Worm (Caenorhabditis elegans) whole organism, mixed stage, embryonic: Measurements from ENCODE around the gene zim-3.

Experiments used
- M03D4.4 ChIP-seq: sonication (generic microtip); optimal IDR thresholded peaks from 2 replicates; lab custom pipeline; 2017; ENCODE audit warnings: mild to moderate bottlenecking, missing genetic modification characterization, missing compliant biosample characterization
- bed-3 ChIP-seq: fragments of 200-800 bp; sonication (Bioruptor generic); optimal IDR thresholded peaks from 3 replicates; lab custom pipeline; 2018; ENCODE audit warnings: mild to moderate bottlenecking, missing genetic modification characterization, moderate library complexity, missing compliant biosample characterization
- blmp-1 ChIP-seq: fragments of 150-350 bp; optimal IDR thresholded peaks from 2 replicates; lab custom pipeline; 2014; ENCODE audit warnings: missing biosample characterization, missing genetic modification characterization
- cnd-1 ChIP-seq: fragments of 200-800 bp; sonication (Bioruptor generic); optimal IDR thresholded peaks from 2 replicates; lab custom pipeline; 2018; ENCODE audit warnings: mild to moderate bottlenecking, missing genetic modification characterization, missing compliant biosample characterization
- elt-1 ChIP-seq: sonication (generic microtip); optimal IDR thresholded peaks from 2 replicates; lab custom pipeline; 2017; ENCODE audit warnings: missing genetic modification characterization, mild to moderate bottlenecking, missing compliant biosample characterization, antibody characterized with exemption, moderate library complexity, borderline replicate concordance; ENCODE audit not compliant: insufficient read depth
- elt-3 ChIP-seq: fragments of 150-350 bp; optimal IDR thresholded peaks from 2 replicates; lab custom pipeline; 2014; ENCODE audit warnings: missing biosample characterization, missing genetic modification characterization
- ham-2 ChIP-seq: fragments of 200-800 bp; sonication (Bioruptor generic); optimal IDR thresholded peaks from 2 replicates; lab custom pipeline; 2018; ENCODE audit warnings: mild to moderate bottlenecking, missing genetic modification characterization, missing compliant biosample characterization
- hlh-1 ChIP-seq: fragments of 150-350 bp; optimal IDR thresholded peaks from 2 replicates; lab custom pipeline; 2014; ENCODE audit warnings: missing biosample characterization, missing genetic modification reagents, missing genetic modification characterization
- lin-13 ChIP-seq: fragments of 150-350 bp; optimal IDR thresholded peaks from 2 replicates; lab custom pipeline; 2014; ENCODE audit warnings: missing biosample characterization, missing genetic modification characterization
- lin-32 ChIP-seq: fragments of 200-800 bp; sonication (Bioruptor generic); optimal IDR thresholded peaks from 2 replicates; lab custom pipeline; 2018; ENCODE audit warnings: mild to moderate bottlenecking, missing genetic modification characterization, missing compliant biosample characterization
- lsy-2 ChIP-seq: fragments of 150-350 bp; optimal IDR thresholded peaks from 2 replicates; lab custom pipeline; 2014; ENCODE audit warnings: missing biosample characterization, missing genetic modification characterization
- mab-5 ChIP-seq: fragments of 150-350 bp; optimal IDR thresholded peaks from 2 replicates; lab custom pipeline; 2014; ENCODE audit warnings: missing biosample characterization, missing genetic modification characterization
- mep-1 ChIP-seq: fragments of 150-350 bp; optimal IDR thresholded peaks from 2 replicates; lab custom pipeline; 2017; ENCODE audit warnings: missing biosample characterization, missing genetic modification reagents, missing genetic modification characterization, inconsistent platforms
- mls-2 ChIP-seq: sonication (generic microtip); optimal IDR thresholded peaks from 2 replicates; lab custom pipeline; 2016; ENCODE audit warnings: mild to moderate bottlenecking, missing genetic modification characterization, moderate library complexity, missing compliant biosample characterization
- nhr-12 ChIP-seq: fragments of 150-350 bp; optimal IDR thresholded peaks from 2 replicates; lab custom pipeline; 2014; ENCODE audit warnings: missing biosample characterization, missing genetic modification characterization
- nhr-2 ChIP-seq: fragments of 150-350 bp; optimal IDR thresholded peaks from 2 replicates; lab custom pipeline; 2014; ENCODE audit warnings: missing biosample characterization, missing genetic modification characterization
- nhr-237 ChIP-seq: fragments of 150-350 bp; optimal IDR thresholded peaks from 2 replicates; lab custom pipeline; 2014; ENCODE audit warnings: missing biosample characterization, missing genetic modification characterization
- nhr-76 ChIP-seq: sonication (generic microtip); optimal IDR thresholded peaks from 2 replicates; lab custom pipeline; 2017; ENCODE audit warnings: missing biosample characterization, missing genetic modification characterization
- pha-4 ChIP-seq: fragments of 150-350 bp; optimal IDR thresholded peaks from 2 replicates; lab custom pipeline; 2018; ENCODE audit warnings: missing biosample characterization, missing genetic modification reagents, missing genetic modification characterization
- snpc-4 ChIP-seq: fragments of 150-350 bp; optimal IDR thresholded peaks from 2 replicates; lab custom pipeline; 2014; ENCODE audit warnings: missing biosample characterization, missing genetic modification characterization
- tbx-8 ChIP-seq: fragments of 200-800 bp; sonication (Bioruptor generic); optimal IDR thresholded peaks from 2 replicates; lab custom pipeline; 2018; ENCODE audit warnings: mild to moderate bottlenecking, missing genetic modification characterization, moderate library complexity, missing compliant biosample characterization
- unc-62 ChIP-seq: fragments of 150-350 bp; optimal IDR thresholded peaks from 2 replicates; lab custom pipeline; 2014; ENCODE audit warnings: missing biosample characterization, missing genetic modification reagents, missing genetic modification characterization
- zip-8 ChIP-seq: fragments of 150-350 bp; optimal IDR thresholded peaks from 2 replicates; lab custom pipeline; 2014; ENCODE audit warnings: missing biosample characterization, missing genetic modification characterization
- ztf-11 ChIP-seq: fragments of 150-350 bp; optimal IDR thresholded peaks from 2 replicates; lab custom pipeline; 2014; ENCODE audit warnings: missing biosample characterization, missing genetic modification characterization

zim-3 gene

DNA sequence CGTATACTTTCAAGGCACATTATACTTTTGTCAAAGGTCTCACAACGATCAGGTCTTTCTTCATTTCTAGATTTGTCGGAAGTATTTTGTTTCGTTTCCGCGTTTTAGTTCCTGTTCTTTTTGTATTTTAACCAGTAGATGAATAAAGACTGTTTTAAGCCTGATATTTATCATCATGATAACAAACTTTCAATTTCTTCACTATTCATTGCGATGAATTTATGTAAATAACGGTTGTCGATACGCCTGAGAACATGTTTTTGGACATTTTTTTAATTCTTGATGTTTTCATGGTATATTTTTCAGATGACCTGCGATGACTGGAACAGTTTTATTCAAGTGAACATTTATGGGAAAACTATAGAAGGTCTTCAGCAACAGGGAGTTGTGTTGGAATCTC lies at the start of gene zim-3:
zim-3 (plus strand) TSS at position 301 of the 400 bp plus-strand sequence.
- TF ChIP-seq nhr-237 (tag; lab: Kevin White, UChicago) (no peak), nhr-12 (tag; lab: Kevin White, UChicago) (no peak), mab-5 (no peak), elt-3 (tag; lab: Kevin White, UChicago) (no peak), mep-1 (tag; lab: Kevin White, UChicago) (no peak), zip-8 (tag; lab: Kevin White, UChicago) (no peak)

DNA sequence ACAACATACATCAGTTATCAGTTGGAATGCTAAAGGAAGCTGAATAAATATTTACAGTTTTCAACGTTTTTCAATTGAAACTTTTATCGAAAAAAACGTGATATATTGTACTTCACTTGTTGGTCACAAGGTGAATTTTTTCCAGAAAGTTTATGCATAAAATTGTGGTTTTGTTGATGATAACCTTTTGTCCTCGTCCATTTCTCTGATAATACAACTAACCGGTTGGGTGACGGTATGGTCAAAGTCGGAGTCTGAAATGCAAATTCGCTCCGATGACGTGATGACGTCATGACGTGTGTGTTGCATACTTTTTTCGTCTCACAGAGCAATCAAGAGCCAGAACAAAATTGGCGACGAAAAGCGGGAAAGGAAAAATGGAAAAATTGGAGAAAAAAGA lies 47.1 kb upstream of the zim-3 start:
- TF ChIP-seq cnd-1 (tag; lab: Kevin White, UChicago) (no peak), zip-8 (tag; lab: Kevin White, UChicago) (peak; percentile 70), snpc-4 (tag; lab: Kevin White, UChicago) (no peak), mls-2 (tag; lab: Kevin White, UChicago) (no peak), hlh-1 (tag; lab: Kevin White, UChicago) (no peak)
- TF ChIP-seq, all 35 proteins: peak for 1

DNA sequence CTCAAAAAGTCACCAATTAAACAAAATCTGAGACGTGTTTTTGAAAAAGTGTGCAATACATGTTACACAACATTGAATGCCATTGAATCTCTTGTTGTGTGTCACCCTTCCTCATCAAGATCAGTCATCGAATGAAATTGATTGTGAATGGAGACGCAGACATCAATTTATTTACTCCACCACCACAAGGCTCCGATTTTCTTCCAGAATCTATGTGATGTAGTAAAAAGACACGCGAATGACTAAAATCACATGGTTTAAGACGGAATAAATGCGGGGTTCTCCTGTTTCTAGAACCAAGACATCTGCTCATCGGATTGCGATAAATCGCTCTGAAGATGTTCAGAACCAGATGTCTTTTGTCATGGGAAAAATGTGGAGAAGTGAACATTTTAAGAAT lies 45.8 kb upstream of the zim-3 start:
- TF ChIP-seq tbx-8 (no peak), unc-62 (GFP tag; lab: Kevin White, UChicago) (peak; percentile 73), M03D4.4 (tag; lab: Kevin White, UChicago) (no peak), pha-4 (tag; lab: Kevin White, UChicago) (no peak), cnd-1 (tag; lab: Kevin White, UChicago) (no peak), nhr-12 (tag; lab: Kevin White, UChicago) (no peak), zip-8 (tag; lab: Kevin White, UChicago) (no peak), nhr-2 (no peak), blmp-1 (tag; lab: Kevin White, UChicago) (no peak)
- TF ChIP-seq, all 35 proteins: peak for 1

DNA sequence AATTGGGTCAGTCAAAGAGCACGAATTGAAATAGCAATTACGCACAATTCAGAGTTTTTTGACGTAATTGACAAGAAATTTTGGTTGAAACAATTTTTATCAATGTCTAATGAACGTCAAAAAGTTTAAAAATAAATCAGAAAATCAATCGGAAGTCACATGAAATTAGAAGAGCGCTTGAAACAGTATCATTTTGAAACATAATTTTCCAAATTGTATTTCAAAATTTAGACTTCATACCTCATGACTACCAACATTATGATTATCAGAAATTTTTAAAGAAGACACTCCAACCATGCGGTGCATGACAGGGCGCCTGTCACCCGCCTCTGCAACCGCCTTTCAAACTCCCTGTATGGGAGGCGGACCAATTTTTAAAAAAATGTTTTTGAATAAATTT lies 45.2 kb upstream of the zim-3 start:
- no peak for TF ChIP-seq pha-4 (tag; lab: Kevin White, UChicago)

DNA sequence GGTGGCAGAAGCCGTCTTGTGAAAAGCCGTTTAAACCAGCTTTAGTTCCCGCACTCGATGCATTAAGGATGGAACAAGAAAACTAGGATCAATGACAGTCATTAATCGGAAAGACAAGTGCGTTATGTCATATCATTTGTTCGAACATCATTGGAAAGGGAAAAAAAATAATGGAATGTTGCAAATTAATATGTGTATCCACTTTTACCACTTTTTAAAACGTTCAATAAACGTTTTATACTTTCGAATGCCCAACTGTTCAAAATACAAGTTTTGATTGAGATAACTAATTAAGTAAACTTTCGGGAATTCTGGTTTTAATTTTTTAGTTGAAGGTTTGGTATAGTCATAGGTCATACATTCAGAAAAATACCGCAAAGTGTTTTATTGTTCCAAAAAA lies 43.4 kb upstream of the zim-3 start, which contains the start of gene C02F4.4:
C02F4.4 (minus strand) TSS at position 101 of the 400 bp plus-strand sequence.
- no peak for TF ChIP-seq M03D4.4 (tag; lab: Kevin White, UChicago)
- TF ChIP-seq bed-3 (GFP tag; lab: Kevin White, UChicago) = no peak
- no peak for TF ChIP-seq ztf-11
- no peak for TF ChIP-seq unc-62 (GFP tag; lab: Kevin White, UChicago)
- TF ChIP-seq nhr-12 (tag; lab: Kevin White, UChicago) = no peak
- TF ChIP-seq elt-1 (tag; lab: Kevin White, UChicago) = no peak

DNA sequence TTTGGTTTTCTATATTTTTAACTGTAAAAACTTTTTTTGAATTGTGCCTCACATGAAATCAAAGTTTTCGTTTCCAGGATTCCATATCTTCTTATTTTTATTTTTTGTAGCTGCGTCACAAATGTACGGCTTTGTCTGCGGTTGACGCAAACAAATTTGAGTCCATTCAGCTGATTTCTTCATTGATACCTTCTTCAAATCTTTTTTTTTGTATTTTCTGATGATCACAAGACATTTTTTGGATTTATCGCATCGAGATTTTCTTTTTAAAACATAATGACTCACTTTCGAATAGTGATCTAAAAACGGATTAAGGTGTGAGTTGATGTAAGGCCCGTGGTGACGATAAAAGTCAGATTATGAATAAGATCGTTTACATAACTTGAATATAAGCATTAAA lies 39.9 kb upstream of the zim-3 start:
- TF ChIP-seq nhr-76 (tag; lab: Kevin White, UChicago) = no peak

DNA sequence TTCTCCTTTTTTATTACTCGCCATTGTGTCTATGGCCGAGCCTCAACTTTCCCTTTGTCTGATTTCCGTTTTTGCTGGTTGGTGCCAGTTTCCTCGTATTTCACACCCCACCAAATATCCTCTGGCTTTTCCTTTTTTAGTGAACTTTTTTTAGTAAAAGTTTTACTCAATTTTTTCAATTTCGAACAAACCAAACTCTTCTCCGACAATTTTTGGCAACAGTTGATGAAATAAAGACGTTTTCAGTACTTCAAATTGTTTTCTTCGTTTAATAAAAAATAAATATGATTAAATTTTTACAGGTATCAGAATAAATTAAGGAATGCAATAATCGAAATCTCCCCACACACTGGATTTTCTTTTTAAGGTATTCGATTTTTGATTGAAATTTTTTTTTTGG lies 37.4 kb upstream of the zim-3 start, which contains the start of gene cal-4:
cal-4 (plus strand) TSS at position 301 of the 400 bp plus-strand sequence.
- TF ChIP-seq mls-2 (tag; lab: Kevin White, UChicago) = no peak
- no peak for TF ChIP-seq lsy-2 (tag; lab: Kevin White, UChicago)
- no peak for TF ChIP-seq ztf-11
- no peak for TF ChIP-seq snpc-4 (tag; lab: Kevin White, UChicago)
- TF ChIP-seq nhr-237 (tag; lab: Kevin White, UChicago) = no peak
- no peak for TF ChIP-seq ham-2 (GFP tag; lab: Kevin White, UChicago)
- no peak for TF ChIP-seq nhr-12 (tag; lab: Kevin White, UChicago)
- no peak for TF ChIP-seq lin-13 (tag; lab: Kevin White, UChicago)
- TF ChIP-seq lin-32 (GFP tag; lab: Kevin White, UChicago) = no peak
- TF ChIP-seq elt-1 (tag; lab: Kevin White, UChicago) = no peak
- no peak for TF ChIP-seq hlh-1 (tag; lab: Kevin White, UChicago)
- TF ChIP-seq mab-5 = no peak
